Worm (Caenorhabditis elegans): ENCODE results near the gene W02F12.4.

DNA sequence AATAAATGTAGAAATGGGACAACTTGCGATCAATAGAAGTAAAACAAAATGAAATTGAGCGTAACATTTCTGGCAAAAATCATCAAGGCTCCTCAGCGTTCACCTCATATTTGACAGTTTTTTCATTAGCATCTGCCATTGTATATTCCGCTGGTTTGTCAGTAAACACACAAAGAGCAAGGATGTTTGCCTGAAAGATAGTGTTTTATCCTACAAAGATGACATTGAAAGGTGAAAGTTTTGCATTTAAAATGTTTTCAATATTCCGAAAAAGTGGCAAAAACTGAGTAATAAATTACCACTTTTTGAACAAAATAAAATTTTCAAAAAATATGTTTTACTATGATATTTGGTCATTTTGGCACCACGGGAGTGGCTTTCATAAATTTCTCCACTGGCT, 20.8 kb downstream of the W02F12.4 start:
- TF ChIP-seq F13C5.2 (tag; optimal IDR thresholded peaks at IDR 0.05) (no peak), flt-1 (GFP tag; IDR thresholded peaks at IDR 0.05) (no peak), tbx-11 (GFP tag; IDR thresholded peaks at IDR 0.05) (no peak), ceh-13 (GFP tag; optimal IDR thresholded peaks at IDR 0.05) (no peak), B0310.2 (tag; optimal IDR thresholded peaks at IDR 0.05) (no peak), ama-1 (optimal IDR thresholded peaks at IDR 0.05) (no peak), hnd-1 (tag; optimal IDR thresholded peaks at IDR 0.05) (no peak), hmbx-1 (tag; optimal IDR thresholded peaks at IDR 0.05) (no peak), aly-1 (tag; optimal IDR thresholded peaks at IDR 0.05) (no peak), hmg-4 (GFP tag; optimal IDR thresholded peaks at IDR 0.05) (no peak), scrt-1 (GFP tag; IDR thresholded peaks at IDR 0.05) (no peak), tra-4 (tag; optimal IDR thresholded peaks at IDR 0.05) (no peak), pes-1 (GFP tag; IDR thresholded peaks at IDR 0.05) (no peak)
